Fruit fly (Drosophila melanogaster) whole organism, embryonic: ENCODE data around the gene CG13842.

Experiments used
- Aef1 ChIP-seq: fragments of 200-800 bp; sonication (Bioruptor generic); IDR thresholded peaks from 3 replicates; pipeline ENCODE4 v1.3.6; 2022; ENCODE audit warnings: missing biosample characterization, missing genetic modification characterization
- Atf-2 ChIP-seq: fragments of 200-800 bp; sonication (Bioruptor generic); optimal IDR thresholded peaks from 2 replicates; lab custom pipeline; 2016; ENCODE audit warnings: missing biosample characterization, missing genetic modification characterization
- BEAF-32 ChIP-seq: fragments of 200-800 bp; sonication (Bioruptor generic); optimal IDR thresholded peaks from 3 replicates; lab custom pipeline; 2017; ENCODE audit warnings: missing biosample characterization, missing genetic modification characterization, mild to moderate bottlenecking, moderate library complexity, missing genetic modification reagents
- CG10267 ChIP-seq: fragments of 200-800 bp; sonication (Bioruptor generic); optimal IDR thresholded peaks from 2 replicates; lab custom pipeline; 2018; ENCODE audit warnings: missing biosample characterization, mild to moderate bottlenecking, missing genetic modification characterization, moderate library complexity
- CG10462 ChIP-seq: fragments of 200-800 bp; sonication (Bioruptor generic); optimal IDR thresholded peaks from 2 replicates; lab custom pipeline; 2016; ENCODE audit warnings: missing biosample characterization, missing genetic modification characterization
- CG10959 ChIP-seq: fragments of 200-800 bp; sonication (Bioruptor generic); IDR thresholded peaks from 2 replicates; pipeline ENCODE4 v1.3.6; 2022; ENCODE audit warnings: missing biosample characterization, missing genetic modification characterization
- CG10979 ChIP-seq: fragments of 200-800 bp; sonication (Bioruptor generic); optimal IDR thresholded peaks from 2 replicates; lab custom pipeline; 2018; ENCODE audit warnings: missing biosample characterization, mild to moderate bottlenecking, missing genetic modification characterization, moderate library complexity
- CG11504 ChIP-seq: fragments of 200-800 bp; sonication (Bioruptor generic); optimal IDR thresholded peaks from 3 replicates; lab custom pipeline; 2019; ENCODE audit warnings: missing biosample characterization, mild to moderate bottlenecking, missing genetic modification characterization, moderate library complexity
- CG14441 ChIP-seq: fragments of 200-800 bp; sonication (Bioruptor generic); IDR thresholded peaks from 2 replicates; pipeline ENCODE4 v1.3.6; 2022; ENCODE audit warnings: missing biosample characterization, missing genetic modification characterization
- CG16863 ChIP-seq: fragments of 200-800 bp; sonication (Bioruptor generic); optimal IDR thresholded peaks from 3 replicates; lab custom pipeline; 2016; ENCODE audit warnings: missing biosample characterization, missing genetic modification characterization
- CG17361 ChIP-seq: fragments of 200-800 bp; sonication (Bioruptor generic); IDR thresholded peaks from 3 replicates; pipeline ENCODE4 v1.3.6; 2022; ENCODE audit warnings: missing biosample characterization, missing genetic modification characterization
- CG1832 ChIP-seq: fragments of 200-800 bp; sonication (Bioruptor generic); optimal IDR thresholded peaks from 2 replicates; lab custom pipeline; 2017; ENCODE audit warnings: missing biosample characterization, mild to moderate bottlenecking, missing genetic modification characterization, inconsistent platforms
- CG2116 ChIP-seq: fragments of 200-800 bp; sonication (Bioruptor generic); optimal IDR thresholded peaks from 3 replicates; lab custom pipeline; 2018; ENCODE audit warnings: missing biosample characterization, mild to moderate bottlenecking, missing genetic modification characterization
- CG2129 ChIP-seq: fragments of 200-800 bp; sonication (Bioruptor generic); IDR thresholded peaks from 2 replicates; pipeline ENCODE4 v1.3.6; 2022; ENCODE audit warnings: missing biosample characterization, missing genetic modification characterization; ENCODE audit not compliant: partially characterized antibody
- CG32767 ChIP-seq: fragments of 200-800 bp; sonication (Bioruptor generic); IDR thresholded peaks from 2 replicates; pipeline ENCODE4 v1.3.6; 2022; ENCODE audit warnings: missing biosample characterization, missing genetic modification characterization
- CG32772 ChIP-seq: fragments of 200-800 bp; sonication (Bioruptor generic); IDR thresholded peaks from 2 replicates; pipeline ENCODE4 v1.3.6; 2022; ENCODE audit warnings: missing biosample characterization, missing genetic modification characterization
- CG33213 ChIP-seq: fragments of 200-800 bp; sonication (Bioruptor generic); optimal IDR thresholded peaks from 3 replicates; lab custom pipeline; 2016; ENCODE audit warnings: missing biosample characterization, missing genetic modification characterization
- CG6813 ChIP-seq: fragments of 200-800 bp; sonication (Bioruptor generic); optimal IDR thresholded peaks from 2 replicates; lab custom pipeline; 2017; ENCODE audit warnings: missing biosample characterization, missing genetic modification characterization, mild to moderate bottlenecking, moderate library complexity, missing genetic modification reagents
- CG7372 ChIP-seq: fragments of 200-800 bp; sonication (Bioruptor generic); IDR thresholded peaks from 2 replicates; pipeline ENCODE4 v1.3.6; 2022; ENCODE audit warnings: missing biosample characterization, missing genetic modification characterization
- CG7839 ChIP-seq: fragments of 200-800 bp; sonication (Bioruptor generic); optimal IDR thresholded peaks from 3 replicates; lab custom pipeline; 2018; ENCODE audit warnings: missing biosample characterization, mild to moderate bottlenecking, missing genetic modification characterization, moderate library complexity
- CG8388 ChIP-seq: fragments of 200-800 bp; sonication (Bioruptor generic); optimal IDR thresholded peaks from 2 replicates; lab custom pipeline; 2019; ENCODE audit warnings: missing biosample characterization, mild to moderate bottlenecking, missing genetic modification characterization, moderate library complexity
- CG9215 ChIP-seq: fragments of 200-800 bp; sonication (Bioruptor generic); IDR thresholded peaks from 2 replicates; pipeline ENCODE4 v1.3.6; 2022; ENCODE audit warnings: missing biosample characterization, missing genetic modification characterization
- CG9797 ChIP-seq: fragments of 200-800 bp; sonication (Bioruptor generic); optimal IDR thresholded peaks from 3 replicates; lab custom pipeline; 2018; ENCODE audit warnings: missing biosample characterization, mild to moderate bottlenecking, missing genetic modification characterization
- Dp ChIP-seq: fragments of 200-800 bp; sonication (Bioruptor generic); optimal IDR thresholded peaks from 2 replicates; lab custom pipeline; 2018; ENCODE audit warnings: missing biosample characterization, mild to moderate bottlenecking, missing genetic modification characterization, moderate library complexity
- HLH4C ChIP-seq: fragments of 200-800 bp; sonication (Bioruptor generic); IDR thresholded peaks from 3 replicates; pipeline ENCODE4 v1.3.6; 2022; ENCODE audit warnings: missing biosample characterization, missing genetic modification characterization; ENCODE audit not compliant: partially characterized antibody
- Hr3 ChIP-seq: fragments of 200-800 bp; sonication (Bioruptor generic); optimal IDR thresholded peaks from 3 replicates; lab custom pipeline; 2016; ENCODE audit warnings: missing biosample characterization, missing genetic modification characterization
- Neu2 ChIP-seq: fragments of 200-800 bp; sonication (Bioruptor generic); optimal IDR thresholded peaks from 3 replicates; lab custom pipeline; 2016; ENCODE audit warnings: missing biosample characterization, missing genetic modification characterization, borderline replicate concordance
- Optix ChIP-seq: fragments of 200-800 bp; sonication (Bioruptor generic); IDR thresholded peaks from 3 replicates; pipeline ENCODE4 v1.3.6; 2022; ENCODE audit warnings: missing biosample characterization, missing genetic modification characterization
- Scr ChIP-seq: fragments of 200-800 bp; sonication (Bioruptor generic); IDR thresholded peaks from 2 replicates; pipeline ENCODE4 v1.3.6; 2022; ENCODE audit warnings: missing biosample characterization, missing genetic modification characterization; ENCODE audit not compliant: partially characterized antibody
- Sox102F ChIP-seq: fragments of 200-800 bp; sonication (Bioruptor generic); optimal IDR thresholded peaks from 2 replicates; lab custom pipeline; 2018; ENCODE audit warnings: missing biosample characterization, mild to moderate bottlenecking, missing genetic modification characterization, moderate library complexity
- bsh ChIP-seq, 2 experiments: fragments of 200-800 bp; sonication (Bioruptor generic); optimal IDR thresholded peaks; 2 replicates each; lab custom pipeline; 2017 to 2018; ENCODE audit warnings: mild to moderate bottlenecking in 2 of 2, missing biosample characterization in 2 of 2, missing genetic modification characterization in 2 of 2, moderate library complexity in 1 of 2
- cas ChIP-seq: fragments of 200-800 bp; sonication (Bioruptor generic); IDR thresholded peaks from 2 replicates; pipeline ENCODE4 v1.3.6; 2022; ENCODE audit warnings: missing biosample characterization, missing genetic modification characterization
- cg ChIP-seq: fragments of 200-800 bp; sonication (Bioruptor generic); optimal IDR thresholded peaks from 3 replicates; lab custom pipeline; 2019; ENCODE audit warnings: missing biosample characterization, mild to moderate bottlenecking, missing genetic modification characterization, moderate library complexity
- dati ChIP-seq: fragments of 200-800 bp; sonication (Bioruptor generic); IDR thresholded peaks from 2 replicates; pipeline ENCODE4 v1.3.6; 2022; ENCODE audit warnings: missing biosample characterization, missing genetic modification characterization
- gcm ChIP-seq: fragments of 200-800 bp; sonication (Bioruptor generic); optimal IDR thresholded peaks from 2 replicates; lab custom pipeline; 2019; ENCODE audit warnings: missing biosample characterization, mild to moderate bottlenecking, missing genetic modification characterization, moderate library complexity
- kni ChIP-seq: fragments of 200-800 bp; sonication (Bioruptor generic); optimal IDR thresholded peaks from 3 replicates; lab custom pipeline; 2017; ENCODE audit warnings: mild to moderate bottlenecking, missing biosample characterization, missing genetic modification reagents, missing genetic modification characterization
- knrl ChIP-seq: fragments of 200-800 bp; sonication (Bioruptor generic); IDR thresholded peaks from 3 replicates; pipeline ENCODE4 v1.3.6; 2022; ENCODE audit warnings: missing biosample characterization, missing genetic modification characterization; ENCODE audit not compliant: partially characterized antibody
- nau ChIP-seq: fragments of 200-800 bp; sonication (Bioruptor generic); optimal IDR thresholded peaks from 3 replicates; lab custom pipeline; 2017; ENCODE audit warnings: missing biosample characterization, mild to moderate bottlenecking, missing genetic modification characterization, missing genetic modification reagents
- pan ChIP-seq, 4 experiments: fragments of >200 bp in 3 of 4; fragments of 200-800 bp in 1 of 4; sonication (Bioruptor generic) in 1 of 4; optimal IDR thresholded peaks in 3 of 4; IDR thresholded peaks in 1 of 4; 2 replicates each; pipeline versions ENCODE4 v1.3.6 to Lab custom; 2017 to 2022; ENCODE audit warnings: missing biosample characterization in 2 of 4, missing genetic modification characterization in 2 of 4, mixed read lengths in 1 of 4
- pnt ChIP-seq: fragments of 200-800 bp; sonication (Bioruptor generic); optimal IDR thresholded peaks from 3 replicates; lab custom pipeline; 2016; ENCODE audit warnings: missing biosample characterization, missing genetic modification characterization
- sim ChIP-seq: fragments of 200-800 bp; sonication (Bioruptor generic); IDR thresholded peaks from 2 replicates; pipeline ENCODE4 v1.3.6; 2022; ENCODE audit warnings: missing biosample characterization, missing genetic modification characterization
- stc ChIP-seq: fragments of 200-800 bp; sonication (Bioruptor generic); IDR thresholded peaks from 2 replicates; pipeline ENCODE4 v1.3.6; 2022; ENCODE audit warnings: missing biosample characterization, missing genetic modification characterization
- trem ChIP-seq: fragments of 200-800 bp; optimal IDR thresholded peaks from 3 replicates; lab custom pipeline; 2019; ENCODE audit warnings: missing biosample characterization, mild to moderate bottlenecking, missing genetic modification characterization, moderate library complexity
- tx ChIP-seq: fragments of 200-800 bp; sonication (Bioruptor generic); optimal IDR thresholded peaks from 2 replicates; lab custom pipeline; 2016; ENCODE audit warnings: missing biosample characterization, missing genetic modification characterization
- unpg ChIP-seq: fragments of 200-800 bp; sonication (Bioruptor generic); optimal IDR thresholded peaks from 3 replicates; lab custom pipeline; 2018; ENCODE audit warnings: missing biosample characterization, mild to moderate bottlenecking, missing genetic modification characterization, moderate library complexity
- wor ChIP-seq: fragments of 200-800 bp; sonication (Bioruptor generic); IDR thresholded peaks from 2 replicates; pipeline ENCODE4 v1.3.6; 2022; ENCODE audit warnings: missing biosample characterization, missing genetic modification characterization

Gene CG13842

DNA sequence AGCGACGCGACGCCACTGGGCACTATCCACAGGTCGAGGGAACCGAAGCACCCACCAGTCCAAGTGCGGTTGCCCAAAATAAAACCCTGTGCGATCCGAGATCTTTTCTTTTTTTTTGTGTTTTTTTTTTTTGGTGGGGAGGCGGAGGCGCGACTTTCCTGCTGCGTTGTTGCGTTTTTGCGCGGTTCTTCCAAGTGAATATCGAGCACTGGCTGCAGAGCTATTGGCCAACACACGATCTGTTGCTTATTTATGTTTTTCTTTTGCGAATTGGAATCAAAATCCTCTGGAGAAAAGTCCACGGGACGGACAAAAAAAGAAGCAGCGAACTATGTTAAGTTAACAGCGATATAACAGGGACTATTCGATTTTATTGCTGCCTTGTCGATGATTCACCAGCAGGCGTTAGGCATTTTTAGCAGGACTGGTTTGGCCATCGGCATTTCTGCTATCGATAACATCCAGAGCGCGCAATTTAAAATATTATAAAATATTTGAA lies 13.8 kb upstream of the CG13842 start, which contains the start of gene wge (continued):
- TF ChIP-seq pan (optimal IDR thresholded peaks at IDR 0.05; lab: Kevin White, UChicago) (no peak), pan (GFP tag; optimal IDR thresholded peaks at IDR 0.05 in 1 of 2, IDR thresholded peaks at IDR 0.05 in 1 of 2) (no peak), kni (GFP tag; lab: Kevin White, UChicago) (no peak), CG14441 (no peak), Dp (peak; percentile 94), CG1832 (GFP tag; lab: Kevin White, UChicago) (no peak), CG7839 (tag; lab: Kevin White, UChicago) (no peak), knrl (GFP tag; lab: Robert Waterston, UW) (peak; percentile 54), Hr3 (GFP tag; lab: Kevin White, UChicago) (no peak), CG32767 (GFP tag; lab: Robert Waterston, UW) (no peak), CG10462 (GFP tag; lab: Kevin White, UChicago) (no peak), HLH4C (peak; percentile 63; the same call in 2 of the 3 replicates), CG8388 (no peak), cg (peak; percentile 57), CG10979 (no peak), CG10959 (GFP tag; lab: Robert Waterston, UW) (no peak), CG33213 (GFP tag; lab: Kevin White, UChicago) (no peak), wor (no peak), unpg (no peak), Neu2 (no peak), CG2129 (peak; percentile 36; the same call in 1 of the 2 replicates), Atf-2 (GFP tag; lab: Kevin White, UChicago) (no peak), dati (no peak), bsh (GFP tag; optimal IDR thresholded peaks at IDR 0.05; lab: Kevin White, UChicago) (peak in 1 of 2 experiments; percentile 94), gcm (GFP tag; lab: Kevin White, UChicago) (no peak), Optix (GFP tag; lab: Robert Waterston, UW) (no peak), nau (GFP tag; lab: Kevin White, UChicago) (no peak), CG16863 (GFP tag; lab: Kevin White, UChicago) (no peak), cas (GFP tag; lab: Robert Waterston, UW) (no peak), CG9215 (GFP tag; lab: Robert Waterston, UW) (no peak), BEAF-32 (GFP tag; lab: Kevin White, UChicago) (peak; percentile 68), CG2116 (GFP tag; lab: Kevin White, UChicago) (peak; percentile 71), sim (GFP tag; lab: Robert Waterston, UW) (no peak), stc (GFP tag; lab: Robert Waterston, UW) (no peak), CG7372 (GFP tag; lab: Robert Waterston, UW) (no peak), tx (GFP tag; lab: Kevin White, UChicago) (no peak), CG17361 (GFP tag; lab: Robert Waterston, UW) (no peak), CG32772 (peak; percentile 60), Sox102F (GFP tag; lab: Kevin White, UChicago) (no peak), CG9797 (peak; percentile 65), Scr (GFP tag; lab: Robert Waterston, UW) (peak; percentile 64), Aef1 (GFP tag; lab: Robert Waterston, UW) (no peak), CG10267 (tag; lab: Kevin White, UChicago) (peak; percentile 30), pnt (GFP tag; lab: Kevin White, UChicago) (no peak), CG11504 (no peak), CG6813 (GFP tag; lab: Kevin White, UChicago) (no peak), trem (peak; percentile 51)
- TF ChIP-seq, all 482 proteins: peak for 70
